Worm (Caenorhabditis elegans): Measurements from ENCODE around the gene F49E12.10.

DNA sequence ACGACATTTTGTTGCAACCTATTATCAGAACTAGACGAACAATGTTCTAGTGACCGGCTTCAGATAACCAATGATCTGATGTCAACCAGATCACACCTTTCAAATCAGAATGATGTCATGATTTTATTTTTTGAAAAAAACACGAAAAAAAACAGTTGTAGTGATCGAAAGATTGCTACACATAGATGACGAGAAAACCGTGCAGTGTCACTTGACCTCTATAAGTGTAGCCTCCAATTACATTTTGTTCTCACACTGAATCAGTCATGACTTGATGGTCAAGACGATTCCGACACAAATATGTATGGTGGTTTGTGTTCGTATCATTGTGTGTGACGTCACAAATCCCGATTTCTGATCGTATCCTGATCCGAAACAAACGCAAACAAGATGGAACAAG, 49.2 kb downstream of the F49E12.10 start:
- TF ChIP-seq cog-1 (tag; optimal IDR thresholded peaks at IDR 0.05) (no peak), ztf-23 (GFP tag; IDR thresholded peaks at IDR 0.05) (no peak)
